Fruit fly (Drosophila melanogaster) S2 (cell line): ENCODE measurements around the gene Crys.

Source experiments
- CG8478 ChIP-seq: fragments of >200 bp; optimal IDR thresholded peaks from 2 replicates; lab custom pipeline; 2018
- CTCF ChIP-seq, 2 experiments: fragments of >200 bp; optimal IDR thresholded peaks; 2 replicates each; lab custom pipeline; 2018

dm6 chr2L:11963422-11964322 lies 19.7 kb downstream of the Crys start:
- no peak for TF ChIP-seq CG8478 (lab: Kevin White, UChicago)
- no peak for TF ChIP-seq CTCF (optimal IDR thresholded peaks at IDR 0.05; lab: Kevin White, UChicago)
